Worm (Caenorhabditis elegans) whole organism, L3 larva: ENCODE data around the gene grl-8.

ENCODE experiments used
- ceh-9 ChIP-seq: sonication (generic microtip); optimal IDR thresholded peaks from 2 replicates; lab custom pipeline; 2018; ENCODE audit warnings: missing biosample characterization, missing genetic modification characterization
- skn-1 ChIP-seq: fragments of 150-350 bp; optimal IDR thresholded peaks from 2 replicates; lab custom pipeline; 2014; ENCODE audit warnings: missing biosample characterization, missing genetic modification characterization
- ztf-11 ChIP-seq: fragments of 150-350 bp; optimal IDR thresholded peaks from 2 replicates; lab custom pipeline; 2014; ENCODE audit warnings: missing biosample characterization, missing genetic modification characterization

DNA sequence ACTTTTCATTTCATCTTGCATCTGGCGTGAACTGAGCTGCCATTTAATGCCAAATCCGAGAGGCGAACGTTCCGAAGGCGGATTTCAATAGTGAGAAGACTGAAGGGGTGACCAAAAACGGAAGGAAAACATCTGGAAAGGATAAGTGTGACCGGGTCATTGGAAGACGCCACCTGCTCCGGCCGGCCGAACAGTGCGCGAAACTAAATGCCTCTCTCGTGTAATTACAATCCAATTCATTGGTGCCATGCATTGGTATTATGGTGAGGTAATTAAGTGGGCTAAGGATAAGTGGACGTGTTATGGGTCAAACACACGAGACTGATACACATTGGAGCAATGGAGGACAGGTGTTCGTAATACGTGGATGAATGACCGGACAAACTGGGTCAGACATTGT, 48.4 kb downstream of the grl-8 start:
- TF ChIP-seq ztf-11 (no peak), ceh-9 (no peak), skn-1 (tag; lab: Kevin White, UChicago) (no peak)
